Fruit fly (Drosophila melanogaster): ENCODE results near the gene Svip.

Svip gene

DNA sequence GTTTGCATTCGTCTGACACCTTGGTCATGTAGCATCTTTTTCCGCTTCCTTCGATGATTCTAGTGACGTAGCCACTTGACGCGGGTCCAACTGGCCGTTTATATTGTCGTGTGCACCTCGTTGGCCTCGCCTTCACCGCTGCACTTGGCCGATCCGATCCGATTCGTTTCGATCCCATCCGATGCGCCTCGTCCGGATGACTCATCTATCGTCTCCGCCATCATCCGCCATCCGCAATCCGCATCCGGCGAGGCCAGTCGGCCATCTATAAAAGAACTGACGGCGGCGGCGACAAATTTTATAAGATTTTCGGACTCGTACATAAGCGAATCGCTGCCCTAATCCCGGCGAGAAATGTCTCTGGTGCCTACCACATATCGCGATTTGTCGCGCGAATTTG is 16.3 kb downstream of the Svip start, which contains the start of gene CG4461:
CG4461 (plus strand) TSS at position 301 of the 400 bp plus-strand sequence.
- TF ChIP-seq insv (optimal IDR thresholded peaks at IDR 0.05) (no peak), ttk (optimal IDR thresholded peaks at IDR 0.05) (no peak), h (optimal IDR thresholded peaks at IDR 0.05) (no peak), Sin3A (optimal IDR thresholded peaks at IDR 0.05) (no peak), Myc (optimal IDR thresholded peaks at IDR 0.05) (no peak), psq (optimal IDR thresholded peaks at IDR 0.05) (no peak)

- TF ChIP-seq Sin3A (optimal IDR thresholded peaks at IDR 0.05) (no peak), h (optimal IDR thresholded peaks at IDR 0.05) (no peak), Myc (optimal IDR thresholded peaks at IDR 0.05) (no peak), insv (optimal IDR thresholded peaks at IDR 0.05) (no peak), psq (optimal IDR thresholded peaks at IDR 0.05) (no peak), ttk (optimal IDR thresholded peaks at IDR 0.05) (no peak)
These were observed 17.8 kb downstream of the Svip start for dm6 chr3L:9376573-9376972.

- TF ChIP-seq ttk (optimal IDR thresholded peaks at IDR 0.05), result no peak
These were observed 18.6 kb downstream of the Svip start, which contains the start of gene Hsp26 for dm6 chr3L:9377198-9378035. Hsp26 (minus strand) TSS chr3L:9377427.

dm6 chr3L:9379484-9380343 is 20.9 kb downstream of the Svip start, which contains the start of gene Hsp67Ba:
Hsp67Ba (minus strand) TSS chr3L:9379534.
- TF ChIP-seq psq (optimal IDR thresholded peaks at IDR 0.05), result no peak
- TF ChIP-seq insv (optimal IDR thresholded peaks at IDR 0.05), result no peak
- TF ChIP-seq Myc (optimal IDR thresholded peaks at IDR 0.05), result no peak
- no peak for TF ChIP-seq ttk (optimal IDR thresholded peaks at IDR 0.05)
- no peak for TF ChIP-seq Sin3A (optimal IDR thresholded peaks at IDR 0.05)
- no peak for TF ChIP-seq h (optimal IDR thresholded peaks at IDR 0.05)

- TF ChIP-seq psq (optimal IDR thresholded peaks at IDR 0.05) (no peak), ttk (optimal IDR thresholded peaks at IDR 0.05) (no peak), h (optimal IDR thresholded peaks at IDR 0.05) (no peak), insv (optimal IDR thresholded peaks at IDR 0.05) (no peak), Sin3A (optimal IDR thresholded peaks at IDR 0.05) (no peak), Myc (optimal IDR thresholded peaks at IDR 0.05) (no peak)
These were observed 21.6 kb downstream of the Svip start for dm6 chr3L:9380344-9380849.

DNA sequence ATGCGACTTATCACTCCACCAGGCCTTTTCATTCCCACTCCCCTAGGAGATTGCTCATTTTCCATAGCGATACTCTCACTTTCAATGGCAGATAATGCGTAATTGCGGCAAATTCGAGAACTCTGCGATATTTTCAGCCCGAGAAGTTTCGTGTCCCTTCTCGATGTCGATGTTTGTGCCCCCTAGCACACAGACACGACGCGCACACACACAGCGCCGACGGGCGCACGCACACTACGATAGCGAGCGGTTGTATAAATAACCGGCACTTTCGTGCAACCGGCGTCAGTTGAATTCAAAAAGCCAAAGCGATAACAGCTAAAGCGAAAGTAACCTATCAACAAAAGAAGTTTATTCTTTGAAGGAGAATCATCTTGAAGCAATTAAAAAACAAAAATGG is 22.8 kb downstream of the Svip start, which contains the start of gene Hsp23:
Hsp23 (plus strand) TSS at position 281 of the 400 bp plus-strand sequence.
- TF ChIP-seq h (optimal IDR thresholded peaks at IDR 0.05) (no peak), Sin3A (optimal IDR thresholded peaks at IDR 0.05) (no peak), psq (optimal IDR thresholded peaks at IDR 0.05) (no peak), Myc (optimal IDR thresholded peaks at IDR 0.05) (no peak), ttk (optimal IDR thresholded peaks at IDR 0.05) (no peak), insv (optimal IDR thresholded peaks at IDR 0.05) (no peak)

DNA sequence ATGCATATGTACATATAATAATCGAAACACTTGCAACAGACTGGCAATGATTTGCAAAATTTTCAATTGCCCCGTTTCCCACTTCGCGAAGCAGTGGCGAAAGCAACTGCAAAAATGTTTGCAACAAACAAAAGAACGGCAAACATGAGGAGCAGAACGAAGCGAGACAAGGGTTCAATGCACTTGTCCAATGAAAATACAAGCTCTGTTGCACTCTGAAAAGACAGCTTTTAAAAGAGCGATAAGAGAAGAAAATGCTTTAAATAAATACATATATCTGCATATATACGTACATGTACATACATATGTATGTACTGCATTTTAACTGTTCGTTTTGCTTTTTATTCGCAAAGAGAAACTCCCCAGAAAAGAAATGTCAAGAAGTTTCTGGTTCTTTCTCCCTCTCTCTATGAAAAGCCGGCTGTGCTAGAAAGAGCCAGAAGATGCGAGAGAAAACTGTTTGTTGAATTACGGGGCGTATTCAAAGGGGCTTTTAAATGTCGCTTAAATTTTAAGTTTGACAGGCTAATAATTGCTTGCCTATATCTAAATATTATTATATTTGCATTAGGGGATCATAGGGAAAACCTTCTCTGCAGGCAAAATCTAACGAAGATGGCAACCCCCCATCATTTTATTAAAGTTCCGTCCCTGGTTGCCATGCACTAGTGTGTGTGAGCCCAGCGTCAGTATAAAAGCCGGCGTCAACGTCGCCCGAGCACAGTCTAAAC is 24.7 kb downstream of the Svip start, which contains the start of gene Hsp27:
Hsp27 (plus strand) TSS at position 719 of the 731 bp plus-strand sequence.
- TF ChIP-seq ttk (optimal IDR thresholded peaks at IDR 0.05), result no peak
- no peak for TF ChIP-seq h (optimal IDR thresholded peaks at IDR 0.05)
- no peak for TF ChIP-seq Myc (optimal IDR thresholded peaks at IDR 0.05)
- no peak for TF ChIP-seq insv (optimal IDR thresholded peaks at IDR 0.05)
- no peak for TF ChIP-seq Sin3A (optimal IDR thresholded peaks at IDR 0.05)
- TF ChIP-seq psq (optimal IDR thresholded peaks at IDR 0.05), result no peak

- no peak for TF ChIP-seq h (optimal IDR thresholded peaks at IDR 0.05)
- no peak for TF ChIP-seq Sin3A (optimal IDR thresholded peaks at IDR 0.05)
- no peak for TF ChIP-seq ttk (optimal IDR thresholded peaks at IDR 0.05)
- no peak for TF ChIP-seq psq (optimal IDR thresholded peaks at IDR 0.05)
- no peak for TF ChIP-seq Myc (optimal IDR thresholded peaks at IDR 0.05)
- no peak for TF ChIP-seq insv (optimal IDR thresholded peaks at IDR 0.05)
These were observed 25.8 kb downstream of the Svip start for dm6 chr3L:9384445-9385079.

DNA sequence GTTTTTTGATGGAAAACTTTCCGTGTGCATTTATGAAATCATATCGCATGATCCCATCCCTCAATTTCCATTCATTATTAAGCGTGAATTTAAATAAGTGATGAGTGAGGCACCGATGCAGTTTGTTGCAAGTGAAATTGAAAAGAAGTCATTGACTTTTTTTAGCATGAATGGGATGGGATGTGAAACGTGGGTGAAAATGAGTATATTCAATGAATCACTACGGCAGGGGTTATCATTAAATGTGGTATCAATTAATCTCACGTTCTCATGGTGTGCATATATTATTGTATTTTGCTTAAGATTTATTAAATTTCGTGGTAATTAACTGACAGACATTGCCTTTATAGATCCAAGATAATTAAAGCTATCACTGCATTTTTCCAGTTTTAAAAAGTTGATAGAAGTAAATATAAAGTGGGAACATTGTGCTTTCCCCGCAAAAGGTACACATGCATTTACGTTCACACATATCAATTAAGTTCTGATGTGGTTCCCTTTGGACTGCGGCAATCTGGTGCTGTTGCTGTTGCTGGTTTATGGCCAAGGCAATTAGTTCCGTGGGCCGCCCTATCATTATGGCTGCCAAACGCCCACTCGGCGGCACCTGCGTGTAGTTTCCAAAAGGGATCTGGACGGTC is 32.7 kb downstream of the Svip start:
- TF ChIP-seq psq (optimal IDR thresholded peaks at IDR 0.05) (no peak), Sin3A (optimal IDR thresholded peaks at IDR 0.05) (no peak), insv (optimal IDR thresholded peaks at IDR 0.05) (no peak), h (optimal IDR thresholded peaks at IDR 0.05) (no peak), Myc (optimal IDR thresholded peaks at IDR 0.05) (no peak), ttk (optimal IDR thresholded peaks at IDR 0.05) (no peak)

DNA sequence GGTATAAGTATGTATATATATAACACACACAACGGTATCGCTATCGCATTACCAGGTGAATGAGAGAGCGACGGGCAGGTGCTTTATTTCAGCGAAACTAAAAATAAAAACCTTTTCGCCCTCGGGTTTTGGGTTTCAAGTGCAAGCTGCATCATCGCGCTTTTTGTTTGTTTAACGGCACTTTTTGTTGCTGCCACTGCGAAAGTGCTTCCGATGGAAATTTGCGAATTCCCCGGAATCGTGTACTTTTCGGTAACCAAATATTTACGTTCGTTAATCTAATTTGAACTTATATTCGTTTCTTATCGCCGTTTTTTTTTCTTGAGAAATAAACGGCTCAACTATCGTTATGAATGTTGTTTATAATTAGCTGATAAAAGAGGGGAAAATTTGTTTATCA is 37.2 kb downstream of the Svip start:
- TF ChIP-seq h (optimal IDR thresholded peaks at IDR 0.05), result no peak
- TF ChIP-seq psq (optimal IDR thresholded peaks at IDR 0.05), result no peak
- no peak for TF ChIP-seq Myc (optimal IDR thresholded peaks at IDR 0.05)
- no peak for TF ChIP-seq insv (optimal IDR thresholded peaks at IDR 0.05)
- no peak for TF ChIP-seq Sin3A (optimal IDR thresholded peaks at IDR 0.05)
- no peak for TF ChIP-seq ttk (optimal IDR thresholded peaks at IDR 0.05)

Measured in Kc167 (cell line).